Worm (Caenorhabditis elegans) whole organism, L1 larva: Measurements from ENCODE around the gene M03F4.4.

Experiments
- F16B12.6 ChIP-seq: fragments of 150-350 bp; optimal IDR thresholded peaks from 2 replicates; lab custom pipeline; 2014; ENCODE audit warnings: missing biosample characterization, missing genetic modification characterization
- ceh-63 ChIP-seq: fragments of 200-800 bp; sonication (Bioruptor generic); optimal IDR thresholded peaks from 2 replicates; lab custom pipeline; 2018; ENCODE audit warnings: mild to moderate bottlenecking, missing genetic modification characterization, missing compliant biosample characterization
- ceh-8 ChIP-seq: fragments of 200-800 bp; sonication (Bioruptor generic); optimal IDR thresholded peaks from 2 replicates; lab custom pipeline; 2018; ENCODE audit warnings: mild to moderate bottlenecking, missing genetic modification characterization, moderate library complexity, missing compliant biosample characterization
- ceh-82 ChIP-seq, 3 experiments: fragments of 150-350 bp in 1 of 3; sonication (generic microtip) in 2 of 3; optimal IDR thresholded peaks; 2 replicates each; lab custom pipeline; 2014 to 2017; ENCODE audit warnings: missing biosample characterization in 3 of 3, missing genetic modification characterization in 3 of 3
- ceh-90 ChIP-seq: sonication (generic microtip); optimal IDR thresholded peaks from 2 replicates; lab custom pipeline; 2016; ENCODE audit warnings: missing genetic modification characterization, missing compliant biosample characterization
- dpl-1 ChIP-seq, 3 experiments: fragments of 150-350 bp in 2 of 3; sonication (generic microtip) in 1 of 3; optimal IDR thresholded peaks; 2 replicates each; lab custom pipeline; 2014 to 2017; ENCODE audit warnings: missing biosample characterization in 3 of 3, missing genetic modification characterization in 3 of 3, missing genetic modification reagents in 3 of 3
- efl-1 ChIP-seq, 4 experiments: fragments of 150-350 bp; optimal IDR thresholded peaks in 3 of 4; peaks in 1 of 4; 1 replicate in 1 of 4; 2 replicates in 3 of 4; lab custom pipeline; 2014; ENCODE audit warnings: missing biosample characterization in 2 of 4, missing genetic modification characterization in 2 of 4, missing genetic modification reagents in 2 of 4
- elt-2 ChIP-seq: sonication (generic microtip); optimal IDR thresholded peaks from 2 replicates; lab custom pipeline; 2016; ENCODE audit warnings: missing genetic modification characterization, mild to moderate bottlenecking, inconsistent platforms, missing compliant biosample characterization, missing genetic modification reagents
- elt-3 ChIP-seq, 6 experiments: fragments of 150-350 bp in 1 of 6; sonication (generic microtip); optimal IDR thresholded peaks; 2 replicates each; lab custom pipeline; 2017 to 2018; ENCODE audit warnings: missing biosample characterization in 6 of 6, missing genetic modification characterization in 6 of 6, inconsistent platforms in 1 of 6
- ets-5 ChIP-seq: fragments of 200-800 bp; sonication (Bioruptor generic); IDR thresholded peaks from 2 replicates; pipeline ENCODE4 v1.3.6; 2022; ENCODE audit warnings: missing genetic modification characterization, missing compliant biosample characterization
- fkh-10 ChIP-seq: sonication (generic microtip); optimal IDR thresholded peaks from 2 replicates; lab custom pipeline; 2017; ENCODE audit warnings: missing biosample characterization, missing genetic modification reagents, missing genetic modification characterization
- fkh-8 ChIP-seq: sonication (generic microtip); optimal IDR thresholded peaks from 2 replicates; lab custom pipeline; 2016; ENCODE audit warnings: mild to moderate bottlenecking, missing genetic modification characterization, missing compliant biosample characterization
- hlh-4 ChIP-seq: sonication (generic microtip); optimal IDR thresholded peaks from 2 replicates; lab custom pipeline; 2016; ENCODE audit warnings: mild to moderate bottlenecking, missing genetic modification characterization, missing compliant biosample characterization
- isw-1 ChIP-seq: fragments of 200-800 bp; sonication (Bioruptor generic); IDR thresholded peaks from 2 replicates; pipeline ENCODE4 v1.3.6; 2022; ENCODE audit warnings: missing genetic modification characterization, missing compliant biosample characterization
- jun-1 ChIP-seq: fragments of 150-350 bp; optimal IDR thresholded peaks from 2 replicates; lab custom pipeline; 2014; ENCODE audit warnings: missing biosample characterization, missing genetic modification reagents, missing genetic modification characterization
- lsy-2 ChIP-seq, 2 experiments: fragments of 150-350 bp; optimal IDR thresholded peaks; 2 replicates each; lab custom pipeline; 2014; ENCODE audit warnings: missing biosample characterization in 2 of 2, missing genetic modification characterization in 2 of 2
- mdl-1 ChIP-seq, 2 experiments: fragments of 150-350 bp; optimal IDR thresholded peaks; 2 replicates each; lab custom pipeline; 2014 to 2017; ENCODE audit warnings: missing biosample characterization in 2 of 2, missing genetic modification characterization in 2 of 2, inconsistent platforms in 1 of 2
- mef-2 ChIP-seq: fragments of 150-350 bp; optimal IDR thresholded peaks from 2 replicates; lab custom pipeline; 2014; ENCODE audit warnings: missing biosample characterization, missing genetic modification characterization
- nhr-11 ChIP-seq: fragments of 150-350 bp; optimal IDR thresholded peaks from 2 replicates; lab custom pipeline; 2014; ENCODE audit warnings: missing biosample characterization, missing genetic modification characterization
- nhr-237 ChIP-seq: fragments of 150-350 bp; optimal IDR thresholded peaks from 2 replicates; lab custom pipeline; 2014; ENCODE audit warnings: missing biosample characterization, missing genetic modification characterization
- nhr-47 ChIP-seq: sonication (generic microtip); optimal IDR thresholded peaks from 2 replicates; lab custom pipeline; 2016; ENCODE audit warnings: mild to moderate bottlenecking, missing genetic modification characterization, moderate library complexity, missing compliant biosample characterization
- nhr-77 ChIP-seq: fragments of 150-350 bp; optimal IDR thresholded peaks from 2 replicates; lab custom pipeline; 2014; ENCODE audit warnings: missing biosample characterization, missing genetic modification characterization
- nhr-84 ChIP-seq: sonication (generic microtip); optimal IDR thresholded peaks from 2 replicates; lab custom pipeline; 2017; ENCODE audit warnings: missing biosample characterization, missing genetic modification characterization
- nhr-85 ChIP-seq: sonication (generic microtip); peaks from one replicate; lab custom pipeline; 2016; ENCODE audit warnings: missing genetic modification characterization, inconsistent platforms, missing compliant biosample characterization
- nhr-90 ChIP-seq: sonication (generic microtip); optimal IDR thresholded peaks from 2 replicates; lab custom pipeline; 2016; ENCODE audit warnings: mild to moderate bottlenecking, missing genetic modification characterization, missing compliant biosample characterization; ENCODE audit not compliant: poor library complexity
- rnt-1 ChIP-seq: sonication (generic microtip); optimal IDR thresholded peaks from 2 replicates; lab custom pipeline; 2016; ENCODE audit warnings: mild to moderate bottlenecking, missing genetic modification characterization, moderate library complexity, missing compliant biosample characterization
- skn-1 ChIP-seq: fragments of 150-350 bp; optimal IDR thresholded peaks from 2 replicates; lab custom pipeline; 2014; ENCODE audit warnings: missing biosample characterization, missing genetic modification characterization
- snu-23 ChIP-seq: sonication (generic microtip); optimal IDR thresholded peaks from 2 replicates; lab custom pipeline; 2016; ENCODE audit warnings: missing genetic modification characterization, missing compliant biosample characterization
- sox-4 ChIP-seq: sonication (generic microtip); optimal IDR thresholded peaks from 2 replicates; lab custom pipeline; 2016; ENCODE audit warnings: missing genetic modification characterization, missing compliant biosample characterization
- swsn-7 ChIP-seq: sonication (generic microtip); optimal IDR thresholded peaks from 2 replicates; lab custom pipeline; 2016; ENCODE audit warnings: missing genetic modification characterization, missing compliant biosample characterization
- tlp-1 ChIP-seq: fragments of 150-350 bp; optimal IDR thresholded peaks from 2 replicates; lab custom pipeline; 2014; ENCODE audit warnings: missing biosample characterization, missing genetic modification characterization
- unc-30 ChIP-seq: sonication (generic microtip); optimal IDR thresholded peaks from 2 replicates; lab custom pipeline; 2017; ENCODE audit warnings: missing biosample characterization, missing genetic modification characterization
- unc-86 ChIP-seq: sonication (generic microtip); optimal IDR thresholded peaks from 2 replicates; lab custom pipeline; 2016; ENCODE audit warnings: missing genetic modification characterization, missing compliant biosample characterization
- vab-15 ChIP-seq: sonication (generic microtip); optimal IDR thresholded peaks from 2 replicates; lab custom pipeline; 2017; ENCODE audit warnings: missing genotype, mild to moderate bottlenecking, missing genetic modification characterization, missing compliant biosample characterization

M03F4.4 gene

ce11 chrX:4929657-4930056 lies 27.6 kb downstream of the M03F4.4 start, which contains the start of gene mct-4:
TSS of gene mct-4 (minus strand) at chrX:4929757.
- TF ChIP-seq ceh-63 (GFP tag; lab: Kevin White, UChicago): no peak
- no peak for TF ChIP-seq mef-2 (tag; lab: Kevin White, UChicago)
- no peak for TF ChIP-seq ets-5 (GFP tag; lab: Robert Waterston, UW)
- no peak for TF ChIP-seq ceh-8 (GFP tag; lab: Kevin White, UChicago)
- TF ChIP-seq swsn-7 (tag; lab: Kevin White, UChicago): no peak
- no peak for TF ChIP-seq fkh-8 (tag; lab: Kevin White, UChicago)
- TF ChIP-seq hlh-4 (tag; lab: Kevin White, UChicago): no peak
- TF ChIP-seq jun-1 (tag; lab: Kevin White, UChicago): no peak
- no peak for TF ChIP-seq unc-86 (tag; lab: Kevin White, UChicago)

- TF ChIP-seq elt-2: no peak
- no peak for TF ChIP-seq mdl-1 (tag; optimal IDR thresholded peaks at IDR 0.05; lab: Kevin White, UChicago)
- TF ChIP-seq mef-2 (tag; lab: Kevin White, UChicago): no peak
- TF ChIP-seq elt-3 (tag; optimal IDR thresholded peaks at IDR 0.05; lab: Kevin White, UChicago): no peak
- TF ChIP-seq dpl-1 (GFP tag; optimal IDR thresholded peaks at IDR 0.05; lab: Kevin White, UChicago): no peak
- TF ChIP-seq nhr-84 (tag; lab: Kevin White, UChicago): no peak
- TF ChIP-seq ets-5 (GFP tag; lab: Robert Waterston, UW): no peak
- TF ChIP-seq ceh-90 (tag; lab: Kevin White, UChicago): no peak
- no peak for TF ChIP-seq vab-15
- no peak for TF ChIP-seq skn-1
- no peak for TF ChIP-seq rnt-1
- no peak for TF ChIP-seq nhr-90 (tag; lab: Kevin White, UChicago)
- no peak for TF ChIP-seq unc-30 (tag; lab: Kevin White, UChicago)
- no peak for TF ChIP-seq nhr-11 (tag; lab: Kevin White, UChicago)
Measured at ce11 chrX:4928118-4928517, 29.1 kb downstream of the M03F4.4 start.

- TF ChIP-seq nhr-77 (tag; lab: Kevin White, UChicago): no peak
- TF ChIP-seq ceh-90 (tag; lab: Kevin White, UChicago): no peak
- TF ChIP-seq nhr-85 (tag; lab: Kevin White, UChicago): no peak
- no peak for TF ChIP-seq efl-1 (optimal IDR thresholded peaks at IDR 0.05; lab: Kevin White, UChicago)
- peak in 1 of 2 experiments; percentile 91 for TF ChIP-seq efl-1 (GFP tag; optimal IDR thresholded peaks at IDR 0.05 in 1 of 2; lab: Kevin White, UChicago)
- no peak for TF ChIP-seq nhr-237 (tag; lab: Kevin White, UChicago)
Measured at ce11 chrX:4920942-4921540, 36.2 kb downstream of the M03F4.4 start, which contains the start of gene K05B2.4. TSS of gene K05B2.4 (minus strand) at chrX:4920992.

- no peak for TF ChIP-seq F16B12.6
Measured at ce11 chrX:4915879-4916278, 41.3 kb downstream of the M03F4.4 start, which contains the start of gene ifa-4. TSS of gene ifa-4 (minus strand) at chrX:4915979.

ce11 chrX:4914464-4914863 lies 42.8 kb downstream of the M03F4.4 start:
- TF ChIP-seq jun-1 (tag; lab: Kevin White, UChicago) (no peak), efl-1 (optimal IDR thresholded peaks at IDR 0.05; lab: Kevin White, UChicago) (no peak), efl-1 (GFP tag; optimal IDR thresholded peaks at IDR 0.05 in 1 of 2; lab: Kevin White, UChicago) (peak in 1 of 2 experiments; percentile 54)

ce11 chrX:4911287-4911876 lies 45.8 kb downstream of the M03F4.4 start:
- TF ChIP-seq swsn-7 (tag; lab: Kevin White, UChicago): no peak
- TF ChIP-seq tlp-1: no peak
- no peak for TF ChIP-seq hlh-4 (tag; lab: Kevin White, UChicago)
- peak; percentile 3 for TF ChIP-seq elt-2
- no peak for TF ChIP-seq nhr-47 (tag; lab: Kevin White, UChicago)
- no peak for TF ChIP-seq fkh-10 (GFP tag; lab: Kevin White, UChicago)
- no peak for TF ChIP-seq sox-4 (tag; lab: Kevin White, UChicago)
- TF ChIP-seq elt-3 (tag; optimal IDR thresholded peaks at IDR 0.05; lab: Kevin White, UChicago): peak in 1 of 6 experiments; percentile 51
- TF ChIP-seq mdl-1 (tag; optimal IDR thresholded peaks at IDR 0.05; lab: Kevin White, UChicago): no peak
- TF ChIP-seq ets-5 (GFP tag; lab: Robert Waterston, UW): no peak
- TF ChIP-seq snu-23: no peak
- TF ChIP-seq lsy-2 (tag; optimal IDR thresholded peaks at IDR 0.05; lab: Kevin White, UChicago): no peak
- TF ChIP-seq nhr-85 (tag; lab: Kevin White, UChicago): peak; percentile 61
- no peak for TF ChIP-seq vab-15
- no peak for TF ChIP-seq ceh-82 (tag; optimal IDR thresholded peaks at IDR 0.05; lab: Kevin White, UChicago)
- no peak for TF ChIP-seq isw-1 (GFP tag; lab: Robert Waterston, UW)
